Worm (Caenorhabditis elegans) whole organism, mixed stage, embryonic: ENCODE data around the gene pkhm-2.

Source experiments
- M03D4.4 ChIP-seq: sonication (generic microtip); optimal IDR thresholded peaks from 2 replicates; lab custom pipeline; 2017; ENCODE audit warnings: mild to moderate bottlenecking, missing genetic modification characterization, missing compliant biosample characterization
- bed-3 ChIP-seq: fragments of 200-800 bp; sonication (Bioruptor generic); optimal IDR thresholded peaks from 3 replicates; lab custom pipeline; 2018; ENCODE audit warnings: mild to moderate bottlenecking, missing genetic modification characterization, moderate library complexity, missing compliant biosample characterization
- blmp-1 ChIP-seq: fragments of 150-350 bp; optimal IDR thresholded peaks from 2 replicates; lab custom pipeline; 2014; ENCODE audit warnings: missing biosample characterization, missing genetic modification characterization
- ceh-39 ChIP-seq: fragments of 150-350 bp; optimal IDR thresholded peaks from 2 replicates; lab custom pipeline; 2014; ENCODE audit warnings: missing biosample characterization, missing genetic modification characterization
- ceh-43 ChIP-seq: fragments of 200-800 bp; sonication (Bioruptor generic); optimal IDR thresholded peaks from 2 replicates; lab custom pipeline; 2018; ENCODE audit warnings: mild to moderate bottlenecking, missing genetic modification characterization, moderate library complexity, missing compliant biosample characterization
- ceh-83 ChIP-seq: fragments of 200-800 bp; sonication (Bioruptor generic); optimal IDR thresholded peaks from 2 replicates; lab custom pipeline; 2018; ENCODE audit warnings: mild to moderate bottlenecking, missing genetic modification characterization, missing compliant biosample characterization
- ces-1 ChIP-seq: fragments of 150-350 bp; optimal IDR thresholded peaks from 2 replicates; lab custom pipeline; 2014; ENCODE audit warnings: missing biosample characterization, missing genetic modification reagents, missing genetic modification characterization
- cnd-1 ChIP-seq: fragments of 200-800 bp; sonication (Bioruptor generic); optimal IDR thresholded peaks from 2 replicates; lab custom pipeline; 2018; ENCODE audit warnings: mild to moderate bottlenecking, missing genetic modification characterization, missing compliant biosample characterization
- drap-1 ChIP-seq: fragments of 200-800 bp; sonication (Bioruptor generic); optimal IDR thresholded peaks from 3 replicates; lab custom pipeline; 2018; ENCODE audit warnings: mild to moderate bottlenecking, missing genetic modification characterization, missing compliant biosample characterization
- elt-1 ChIP-seq: sonication (generic microtip); optimal IDR thresholded peaks from 2 replicates; lab custom pipeline; 2017; ENCODE audit warnings: missing genetic modification characterization, mild to moderate bottlenecking, missing compliant biosample characterization, antibody characterized with exemption, moderate library complexity, borderline replicate concordance; ENCODE audit not compliant: insufficient read depth
- elt-3 ChIP-seq: fragments of 150-350 bp; optimal IDR thresholded peaks from 2 replicates; lab custom pipeline; 2014; ENCODE audit warnings: missing biosample characterization, missing genetic modification characterization
- flh-1 ChIP-seq: fragments of 200-800 bp; sonication (Bioruptor generic); optimal IDR thresholded peaks from 2 replicates; lab custom pipeline; 2018; ENCODE audit warnings: mild to moderate bottlenecking, missing genetic modification characterization, moderate library complexity, missing compliant biosample characterization
- ham-2 ChIP-seq: fragments of 200-800 bp; sonication (Bioruptor generic); optimal IDR thresholded peaks from 2 replicates; lab custom pipeline; 2018; ENCODE audit warnings: mild to moderate bottlenecking, missing genetic modification characterization, missing compliant biosample characterization
- hlh-1 ChIP-seq: fragments of 150-350 bp; optimal IDR thresholded peaks from 2 replicates; lab custom pipeline; 2014; ENCODE audit warnings: missing biosample characterization, missing genetic modification reagents, missing genetic modification characterization
- lin-13 ChIP-seq: fragments of 150-350 bp; optimal IDR thresholded peaks from 2 replicates; lab custom pipeline; 2014; ENCODE audit warnings: missing biosample characterization, missing genetic modification characterization
- lin-32 ChIP-seq: fragments of 200-800 bp; sonication (Bioruptor generic); optimal IDR thresholded peaks from 2 replicates; lab custom pipeline; 2018; ENCODE audit warnings: mild to moderate bottlenecking, missing genetic modification characterization, missing compliant biosample characterization
- lsy-2 ChIP-seq: fragments of 150-350 bp; optimal IDR thresholded peaks from 2 replicates; lab custom pipeline; 2014; ENCODE audit warnings: missing biosample characterization, missing genetic modification characterization
- mab-5 ChIP-seq: fragments of 150-350 bp; optimal IDR thresholded peaks from 2 replicates; lab custom pipeline; 2014; ENCODE audit warnings: missing biosample characterization, missing genetic modification characterization
- mls-2 ChIP-seq: sonication (generic microtip); optimal IDR thresholded peaks from 2 replicates; lab custom pipeline; 2016; ENCODE audit warnings: mild to moderate bottlenecking, missing genetic modification characterization, moderate library complexity, missing compliant biosample characterization
- nhr-12 ChIP-seq: fragments of 150-350 bp; optimal IDR thresholded peaks from 2 replicates; lab custom pipeline; 2014; ENCODE audit warnings: missing biosample characterization, missing genetic modification characterization
- nhr-237 ChIP-seq: fragments of 150-350 bp; optimal IDR thresholded peaks from 2 replicates; lab custom pipeline; 2014; ENCODE audit warnings: missing biosample characterization, missing genetic modification characterization
- nhr-76 ChIP-seq: sonication (generic microtip); optimal IDR thresholded peaks from 2 replicates; lab custom pipeline; 2017; ENCODE audit warnings: missing biosample characterization, missing genetic modification characterization
- pha-4 ChIP-seq: fragments of 150-350 bp; optimal IDR thresholded peaks from 2 replicates; lab custom pipeline; 2018; ENCODE audit warnings: missing biosample characterization, missing genetic modification reagents, missing genetic modification characterization
- sem-2 ChIP-seq: fragments of 200-800 bp; sonication (Bioruptor generic); optimal IDR thresholded peaks from 2 replicates; lab custom pipeline; 2018; ENCODE audit warnings: mild to moderate bottlenecking, missing genetic modification characterization, missing compliant biosample characterization
- snpc-4 ChIP-seq: fragments of 150-350 bp; optimal IDR thresholded peaks from 2 replicates; lab custom pipeline; 2014; ENCODE audit warnings: missing biosample characterization, missing genetic modification characterization
- sptf-1 ChIP-seq: sonication (generic microtip); optimal IDR thresholded peaks from 2 replicates; lab custom pipeline; 2017; ENCODE audit warnings: mild to moderate bottlenecking, missing genetic modification characterization, moderate library complexity, missing compliant biosample characterization
- tbx-8 ChIP-seq: fragments of 200-800 bp; sonication (Bioruptor generic); optimal IDR thresholded peaks from 2 replicates; lab custom pipeline; 2018; ENCODE audit warnings: mild to moderate bottlenecking, missing genetic modification characterization, moderate library complexity, missing compliant biosample characterization
- unc-120 ChIP-seq: sonication (generic microtip); optimal IDR thresholded peaks from 2 replicates; lab custom pipeline; 2017; ENCODE audit warnings: missing genetic modification characterization, missing compliant biosample characterization; ENCODE audit not compliant: poor library complexity, severe bottlenecking
- unc-39 ChIP-seq: fragments of 150-350 bp; optimal IDR thresholded peaks from 2 replicates; lab custom pipeline; 2014; ENCODE audit warnings: missing biosample characterization, missing genetic modification characterization
- unc-62 ChIP-seq: fragments of 150-350 bp; optimal IDR thresholded peaks from 2 replicates; lab custom pipeline; 2014; ENCODE audit warnings: missing biosample characterization, missing genetic modification reagents, missing genetic modification characterization
- zip-8 ChIP-seq: fragments of 150-350 bp; optimal IDR thresholded peaks from 2 replicates; lab custom pipeline; 2014; ENCODE audit warnings: missing biosample characterization, missing genetic modification characterization
- ztf-11 ChIP-seq: fragments of 150-350 bp; optimal IDR thresholded peaks from 2 replicates; lab custom pipeline; 2014; ENCODE audit warnings: missing biosample characterization, missing genetic modification characterization

pkhm-2 gene

ce11 chrX:15155054-15155453 lies 26.2 kb downstream of the pkhm-2 start:
- TF ChIP-seq ztf-11 (tag; lab: Kevin White, UChicago), result no peak
- no peak for TF ChIP-seq unc-120 (tag; lab: Kevin White, UChicago)
- no peak for TF ChIP-seq sptf-1 (tag; lab: Kevin White, UChicago)
- TF ChIP-seq ces-1, result peak; percentile 91

DNA sequence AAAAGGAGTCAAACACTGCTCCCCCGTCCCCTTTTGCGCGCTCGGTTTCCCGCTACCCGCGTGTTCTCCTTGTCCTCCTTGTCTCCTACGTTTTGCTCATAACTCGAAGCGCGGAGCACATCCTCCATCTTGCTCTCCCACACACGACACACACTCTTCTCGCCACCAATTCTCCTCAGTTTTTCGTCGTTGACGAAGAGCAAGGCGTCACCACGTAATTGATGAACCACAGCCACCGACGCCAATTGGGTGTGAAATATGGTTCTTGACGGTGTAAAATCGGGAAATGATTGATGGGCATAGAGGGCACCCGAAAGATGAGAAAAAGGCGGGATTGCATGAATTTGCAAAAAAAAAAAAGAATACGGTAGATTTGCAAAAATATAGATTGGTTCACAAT lies 32.4 kb downstream of the pkhm-2 start:
- TF ChIP-seq tbx-8 (GFP tag; lab: Kevin White, UChicago) (no peak), mls-2 (tag; lab: Kevin White, UChicago) (no peak), ces-1 (peak; percentile 8), zip-8 (tag; lab: Kevin White, UChicago) (no peak), unc-120 (tag; lab: Kevin White, UChicago) (peak; percentile 14), snpc-4 (tag; lab: Kevin White, UChicago) (no peak), ham-2 (GFP tag; lab: Kevin White, UChicago) (no peak), unc-39 (tag; lab: Kevin White, UChicago) (no peak), bed-3 (GFP tag; lab: Kevin White, UChicago) (no peak), flh-1 (no peak), mab-5 (tag; lab: Kevin White, UChicago) (peak; percentile 39), elt-3 (tag; lab: Kevin White, UChicago) (no peak), sem-2 (GFP tag; lab: Kevin White, UChicago) (no peak), cnd-1 (tag; lab: Kevin White, UChicago) (no peak), hlh-1 (tag; lab: Kevin White, UChicago) (peak; percentile 58), nhr-12 (tag; lab: Kevin White, UChicago) (no peak), nhr-237 (tag; lab: Kevin White, UChicago) (no peak), lin-13 (tag; lab: Kevin White, UChicago) (no peak), M03D4.4 (tag; lab: Kevin White, UChicago) (no peak), unc-62 (GFP tag; lab: Kevin White, UChicago) (peak; percentile 74), lin-32 (GFP tag; lab: Kevin White, UChicago) (no peak), lsy-2 (tag; lab: Kevin White, UChicago) (no peak), blmp-1 (tag; lab: Kevin White, UChicago) (no peak), nhr-76 (tag; lab: Kevin White, UChicago) (no peak), ztf-11 (tag; lab: Kevin White, UChicago) (no peak), drap-1 (GFP tag; lab: Kevin White, UChicago) (no peak)

DNA sequence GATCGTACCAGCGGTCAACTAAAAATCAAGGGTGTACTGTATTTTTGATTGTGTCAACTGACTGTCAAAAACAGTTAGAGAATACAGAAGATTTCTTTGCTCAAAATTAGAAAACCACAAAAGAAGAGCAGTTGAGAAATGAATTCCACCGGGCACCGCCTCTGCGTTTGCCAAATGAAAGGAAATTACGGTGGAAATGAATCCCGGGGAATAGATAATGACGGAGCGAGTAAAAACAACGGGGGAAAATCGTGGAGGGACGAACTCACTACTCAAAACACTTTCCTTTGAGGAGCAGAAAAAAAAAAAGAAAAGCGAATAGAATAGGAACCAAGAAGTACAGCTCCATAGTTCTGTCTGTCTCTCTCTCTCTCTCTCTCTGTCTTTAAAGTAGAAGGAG lies 32.9 kb downstream of the pkhm-2 start:
- TF ChIP-seq ces-1 (no peak), nhr-237 (tag; lab: Kevin White, UChicago) (no peak), unc-62 (GFP tag; lab: Kevin White, UChicago) (no peak), elt-1 (tag; lab: Kevin White, UChicago) (no peak), snpc-4 (tag; lab: Kevin White, UChicago) (no peak), blmp-1 (tag; lab: Kevin White, UChicago) (no peak), M03D4.4 (tag; lab: Kevin White, UChicago) (no peak), ceh-43 (GFP tag; lab: Kevin White, UChicago) (no peak), mls-2 (tag; lab: Kevin White, UChicago) (no peak), flh-1 (no peak), pha-4 (tag; lab: Kevin White, UChicago) (no peak)

ce11 chrX:15147640-15148039 lies 33.6 kb downstream of the pkhm-2 start, which contains the start of gene unc-7:
unc-7 (minus strand) TSS chrX:15147740.
- TF ChIP-seq nhr-12 (tag; lab: Kevin White, UChicago), result no peak
- TF ChIP-seq snpc-4 (tag; lab: Kevin White, UChicago), result no peak
- TF ChIP-seq lin-32 (GFP tag; lab: Kevin White, UChicago), result no peak
- TF ChIP-seq flh-1, result no peak
- TF ChIP-seq zip-8 (tag; lab: Kevin White, UChicago), result no peak
- TF ChIP-seq blmp-1 (tag; lab: Kevin White, UChicago), result no peak
- no peak for TF ChIP-seq tbx-8 (GFP tag; lab: Kevin White, UChicago)
- TF ChIP-seq hlh-1 (tag; lab: Kevin White, UChicago), result no peak
- no peak for TF ChIP-seq ceh-39
- TF ChIP-seq cnd-1 (tag; lab: Kevin White, UChicago), result no peak
- no peak for TF ChIP-seq nhr-237 (tag; lab: Kevin White, UChicago)
- TF ChIP-seq ces-1, result no peak
- no peak for TF ChIP-seq mab-5 (tag; lab: Kevin White, UChicago)
- no peak for TF ChIP-seq sem-2 (GFP tag; lab: Kevin White, UChicago)
- no peak for TF ChIP-seq mls-2 (tag; lab: Kevin White, UChicago)
- TF ChIP-seq lin-13 (tag; lab: Kevin White, UChicago), result no peak
- no peak for TF ChIP-seq ceh-83 (GFP tag; lab: Kevin White, UChicago)
- no peak for TF ChIP-seq pha-4 (tag; lab: Kevin White, UChicago)
- no peak for TF ChIP-seq ham-2 (GFP tag; lab: Kevin White, UChicago)
